Worm (Caenorhabditis elegans): ENCODE results near the gene ceh-20.

Gene ceh-20

DNA sequence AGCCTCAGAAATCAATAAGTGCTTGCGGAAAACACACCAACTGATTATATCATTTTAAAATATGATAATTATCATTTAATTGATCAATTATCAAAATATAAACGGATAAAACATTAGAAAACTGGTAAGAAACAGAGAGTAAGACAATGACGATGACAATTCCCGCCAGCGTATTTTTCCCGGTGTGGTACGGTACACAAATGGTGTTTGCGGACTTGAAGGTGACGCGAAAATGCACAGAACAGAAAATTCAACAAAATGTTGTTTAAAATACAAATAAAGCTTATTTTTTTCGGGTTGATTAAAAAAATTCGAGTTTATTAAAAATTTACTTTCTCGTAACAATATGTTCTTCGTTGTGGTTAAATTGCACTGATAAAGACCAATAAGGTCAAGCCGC lies 18.5 kb upstream of the ceh-20 start (continued):
- TF ChIP-seq irx-1 (tag; optimal IDR thresholded peaks at IDR 0.05) = no peak
- TF ChIP-seq ceh-82 (tag; optimal IDR thresholded peaks at IDR 0.05) = peak in 1 of 3 experiments; percentile 36
- no peak for TF ChIP-seq fkh-4 (tag; optimal IDR thresholded peaks at IDR 0.05; ENCODE audit: borderline replicate concordance)
- no peak for TF ChIP-seq nhr-11 (tag; optimal IDR thresholded peaks at IDR 0.05)
- no peak for TF ChIP-seq unc-130 (tag; optimal IDR thresholded peaks at IDR 0.05)
- peak; percentile 4 for TF ChIP-seq nhr-47 (tag; optimal IDR thresholded peaks at IDR 0.05)
- TF ChIP-seq unc-30 (tag; optimal IDR thresholded peaks at IDR 0.05) = no peak
- peak; percentile 2 for TF ChIP-seq tbx-2 (tag; optimal IDR thresholded peaks at IDR 0.05)
- no peak for TF ChIP-seq nhr-85 (tag)
- TF ChIP-seq egl-27 (tag; optimal IDR thresholded peaks at IDR 0.05) = no peak
- TF ChIP-seq ceh-63 (GFP tag; optimal IDR thresholded peaks at IDR 0.05) = no peak
- TF ChIP-seq elt-3 (tag; optimal IDR thresholded peaks at IDR 0.05) = peak in 1 of 6 experiments; percentile 1
- no peak for TF ChIP-seq nhr-84 (tag; optimal IDR thresholded peaks at IDR 0.05)
- no peak for TF ChIP-seq zag-1 (tag; optimal IDR thresholded peaks at IDR 0.05)
- TF ChIP-seq lin-14 (GFP tag; optimal IDR thresholded peaks at IDR 0.05) = peak; percentile 24
- TF ChIP-seq zip-4 (GFP tag; optimal IDR thresholded peaks at IDR 0.05) = no peak
- no peak for TF ChIP-seq nhr-12 (tag; optimal IDR thresholded peaks at IDR 0.05)
- no peak for TF ChIP-seq sox-4 (tag; optimal IDR thresholded peaks at IDR 0.05)
- no peak for TF ChIP-seq nhr-28 (tag; optimal IDR thresholded peaks at IDR 0.05)
- no peak for TF ChIP-seq hlh-17 (GFP tag; optimal IDR thresholded peaks at IDR 0.05; ENCODE audit: borderline replicate concordance)
- no peak for TF ChIP-seq ceh-88 (GFP tag; IDR thresholded peaks at IDR 0.05)
- peak; percentile 52 to 78 (median 69) for TF ChIP-seq dpl-1 (GFP tag; optimal IDR thresholded peaks at IDR 0.05)
- no peak for TF ChIP-seq nhr-90 (tag; optimal IDR thresholded peaks at IDR 0.05; ENCODE audit: poor library complexity)
- peak; percentile 67 to 80 for TF ChIP-seq lin-35 (GFP tag; optimal IDR thresholded peaks at IDR 0.05)
- peak; percentile 25 for TF ChIP-seq rnt-1 (tag; optimal IDR thresholded peaks at IDR 0.05)
- TF ChIP-seq mef-2 (tag; optimal IDR thresholded peaks at IDR 0.05) = no peak
- TF ChIP-seq mep-1 (tag; optimal IDR thresholded peaks at IDR 0.05) = peak; percentile 75
- TF ChIP-seq skn-1 (tag; optimal IDR thresholded peaks at IDR 0.05) = peak; percentile 91
- no peak for TF ChIP-seq pax-3 (tag; optimal IDR thresholded peaks at IDR 0.05)
- no peak for TF ChIP-seq pqm-1 (tag; optimal IDR thresholded peaks at IDR 0.05)

ce11 chrIII:6961937-6962504 lies 17.7 kb upstream of the ceh-20 start, which contains the start of the genes rpn-6.1 and F57B9.1:
Gene rpn-6.1 (minus strand): TSS chrIII:6962001.
Gene F57B9.1 (plus strand): TSS chrIII:6962090.
- peak in 2 of 6 experiments; percentile 66 to 73 for TF ChIP-seq elt-3 (tag; optimal IDR thresholded peaks at IDR 0.05)
- peak; percentile 63 for TF ChIP-seq pag-3 (tag; optimal IDR thresholded peaks at IDR 0.05; ENCODE audit: borderline replicate concordance, insufficient read depth)
- TF ChIP-seq nhr-20 (tag; optimal IDR thresholded peaks at IDR 0.05) = peak; percentile 29
- TF ChIP-seq efl-1 (optimal IDR thresholded peaks at IDR 0.05) = peak in 1 of 2 experiments; percentile 4
- peak in 1 of 2 experiments; percentile 68 for TF ChIP-seq efl-1 (GFP tag; optimal IDR thresholded peaks at IDR 0.05 in 1 of 2)
- TF ChIP-seq nhr-71 (tag; optimal IDR thresholded peaks at IDR 0.05) = peak; percentile 12
- TF ChIP-seq zip-4 (GFP tag; optimal IDR thresholded peaks at IDR 0.05) = no peak
- peak; percentile 38 for TF ChIP-seq blmp-1 (tag; optimal IDR thresholded peaks at IDR 0.05)
- peak; percentile 15 for TF ChIP-seq mep-1 (tag; optimal IDR thresholded peaks at IDR 0.05)
- TF ChIP-seq nhr-90 (tag; optimal IDR thresholded peaks at IDR 0.05; ENCODE audit: poor library complexity) = peak; percentile 6
- no peak for TF ChIP-seq irx-1 (tag; optimal IDR thresholded peaks at IDR 0.05)
- TF ChIP-seq nhr-85 (tag) = peak; percentile 49
- no peak for TF ChIP-seq nhr-77 (tag; optimal IDR thresholded peaks at IDR 0.05)
- TF ChIP-seq lsy-2 (tag; optimal IDR thresholded peaks at IDR 0.05) = peak in 1 of 2 experiments; percentile 64
- peak in 1 of 3 experiments; percentile 11 for TF ChIP-seq dpl-1 (GFP tag; optimal IDR thresholded peaks at IDR 0.05)
- TF ChIP-seq lin-35 (GFP tag; optimal IDR thresholded peaks at IDR 0.05) = peak in 1 of 2 experiments; percentile 53
- peak; percentile 40 for TF ChIP-seq lin-14 (GFP tag; optimal IDR thresholded peaks at IDR 0.05)
- no peak for TF ChIP-seq fkh-4 (tag; optimal IDR thresholded peaks at IDR 0.05; ENCODE audit: borderline replicate concordance)
- TF ChIP-seq snu-23 (GFP tag; optimal IDR thresholded peaks at IDR 0.05) = peak; percentile 36
